Fruit fly (Drosophila melanogaster): ENCODE measurements around the gene CG42831.

DNA sequence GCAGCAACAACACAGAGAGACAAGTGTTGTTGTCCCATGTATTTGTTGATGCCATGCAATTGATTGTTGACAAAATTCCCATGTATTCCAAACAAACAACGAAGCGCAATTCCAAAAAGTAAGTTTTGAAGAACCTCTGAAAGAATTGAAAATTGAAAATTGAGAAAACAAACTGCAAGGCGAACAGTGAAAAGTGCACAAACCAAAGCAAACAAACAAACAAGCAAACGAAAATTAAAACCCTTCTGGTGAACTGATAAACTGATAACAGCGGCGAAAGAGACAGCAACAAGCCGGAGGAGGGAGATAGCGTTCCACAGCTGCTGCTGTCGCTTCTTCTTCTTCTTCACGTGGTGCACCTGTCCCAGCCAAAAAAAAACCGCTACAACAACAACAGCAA, 44.0 kb downstream of the CG42831 start:
- no peak for TF ChIP-seq phol (tag; optimal IDR thresholded peaks at IDR 0.05)
- TF ChIP-seq tap (tag; optimal IDR thresholded peaks at IDR 0.05) = no peak
- TF ChIP-seq CG15696 (tag; optimal IDR thresholded peaks at IDR 0.05) = peak; percentile 65
- peak; percentile 0 for TF ChIP-seq psq (GFP tag; optimal IDR thresholded peaks at IDR 0.05)
- peak; percentile 15 for TF ChIP-seq CG4707 (GFP tag; optimal IDR thresholded peaks at IDR 0.05)
- TF ChIP-seq pho (GFP tag; optimal IDR thresholded peaks at IDR 0.05) = no peak
- TF ChIP-seq lbe (GFP tag; optimal IDR thresholded peaks at IDR 0.05) = no peak

Measured in whole organism, embryonic.